Fruit fly (Drosophila melanogaster): Measurements from ENCODE around the gene ppk16.

DNA sequence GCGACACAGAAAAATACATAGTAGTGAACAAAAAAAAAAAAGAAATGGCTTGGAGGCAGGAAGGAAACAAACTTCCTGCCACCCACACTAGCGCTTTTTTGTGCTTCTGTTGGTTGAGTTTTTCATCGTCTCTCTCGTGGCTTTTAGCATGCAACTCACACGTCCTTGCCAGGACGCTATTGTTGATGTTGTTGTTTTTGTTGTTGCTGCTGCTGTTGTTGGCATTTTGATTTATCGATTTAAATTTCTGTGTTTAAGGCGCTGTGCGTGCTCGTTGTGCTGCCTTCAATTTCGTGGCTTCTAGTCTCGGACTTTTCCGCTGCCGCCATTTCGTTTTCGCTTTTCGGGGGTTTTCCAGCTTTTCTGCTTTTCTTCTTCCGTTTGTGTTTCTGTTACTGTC is 35.1 kb downstream of the ppk16 start:
- no peak for TF ChIP-seq CTCF (optimal IDR thresholded peaks at IDR 0.05)
- TF ChIP-seq CG8478 (optimal IDR thresholded peaks at IDR 0.05), result no peak
